Worm (Caenorhabditis elegans) whole organism, L2 larva: Measurements from ENCODE around the gene R08E3.3.

ENCODE experiments used
- elt-1 ChIP-seq: fragments of 150-350 bp; optimal IDR thresholded peaks from 2 replicates; lab custom pipeline; 2014; ENCODE audit warnings: missing biosample characterization, missing genetic modification characterization
- lsy-2 ChIP-seq, 2 experiments: fragments of 150-350 bp in 1 of 2; sonication (generic microtip) in 1 of 2; optimal IDR thresholded peaks; 2 replicates each; lab custom pipeline; 2014 to 2017; ENCODE audit warnings: missing biosample characterization in 2 of 2, missing genetic modification characterization in 2 of 2
- mdl-1 ChIP-seq, 2 experiments: fragments of 150-350 bp in 1 of 2; sonication (generic microtip) in 1 of 2; optimal IDR thresholded peaks; 2 replicates each; lab custom pipeline; 2017; ENCODE audit warnings: missing biosample characterization in 2 of 2, missing genetic modification characterization in 2 of 2
- nhr-23 ChIP-seq: fragments of 150-350 bp; optimal IDR thresholded peaks from 2 replicates; lab custom pipeline; 2014; ENCODE audit warnings: missing biosample characterization, missing genetic modification reagents, missing genetic modification characterization
- nhr-77 ChIP-seq: fragments of 150-350 bp; optimal IDR thresholded peaks from 2 replicates; lab custom pipeline; 2014; ENCODE audit warnings: missing biosample characterization, missing genetic modification characterization

DNA sequence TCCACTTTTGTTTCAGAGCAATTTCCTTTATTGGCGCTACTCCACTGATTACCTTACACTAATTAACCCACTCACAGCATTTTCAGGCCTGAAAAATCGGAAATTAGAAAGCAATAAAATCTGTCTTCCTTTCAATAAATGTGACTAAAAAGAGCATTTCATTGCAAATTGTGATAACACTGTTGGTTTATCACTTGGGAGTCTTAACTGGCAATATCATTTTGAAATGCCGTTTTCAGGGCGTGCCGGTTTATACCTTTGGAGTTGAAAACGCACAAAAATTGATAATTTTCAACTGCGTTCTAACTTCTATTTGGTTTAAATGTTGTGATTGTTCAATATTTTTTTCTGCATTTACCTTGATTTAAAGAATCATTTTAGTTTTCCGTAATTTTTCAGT lies 3.9 kb downstream of the R08E3.3 start, which contains the start of gene R08E3.1:
- no peak for TF ChIP-seq elt-1 (tag; lab: Kevin White, UChicago)
- TF ChIP-seq nhr-77 (tag; lab: Kevin White, UChicago): no peak
- no peak for TF ChIP-seq nhr-23
- TF ChIP-seq lsy-2 (tag; optimal IDR thresholded peaks at IDR 0.05; lab: Kevin White, UChicago): no peak
- TF ChIP-seq mdl-1 (tag; optimal IDR thresholded peaks at IDR 0.05; lab: Kevin White, UChicago): no peak
